Fruit fly (Drosophila melanogaster): ENCODE data around the gene MED11.

The MED11 gene

dm6 chr3L:18795056-18795841, 49.6 kb downstream of the MED11 start (continued):
- TF ChIP-seq Nf-YB (GFP tag; optimal IDR thresholded peaks at IDR 0.05) (peak; percentile 7), CG14710 (tag; optimal IDR thresholded peaks at IDR 0.05) (peak; percentile 17), CG8924 (tag; optimal IDR thresholded peaks at IDR 0.05) (peak; percentile 36), pho (GFP tag; optimal IDR thresholded peaks at IDR 0.05) (no peak), Antp (GFP tag; optimal IDR thresholded peaks at IDR 0.05) (no peak), CG10543 (GFP tag; optimal IDR thresholded peaks at IDR 0.05) (no peak), CG12391 (tag; optimal IDR thresholded peaks at IDR 0.05) (peak; percentile 59), CG1603 (tag; optimal IDR thresholded peaks at IDR 0.05) (no peak), CG17829 (tag; optimal IDR thresholded peaks at IDR 0.05) (peak; percentile 20), salm (tag; optimal IDR thresholded peaks at IDR 0.05) (peak; percentile 24), nau (GFP tag; optimal IDR thresholded peaks at IDR 0.05) (peak; percentile 12), gt (GFP tag; IDR thresholded peaks at IDR 0.05) (no peak), Hr51 (GFP tag; optimal IDR thresholded peaks at IDR 0.05) (peak in 1 of 2 experiments; percentile 72), Aef1 (GFP tag; IDR thresholded peaks at IDR 0.05) (0 out of 3 replicates have a peak, but pooled peaks have one; percentile 12), Hmx (GFP tag; optimal IDR thresholded peaks at IDR 0.05) (no peak), D19A (tag; optimal IDR thresholded peaks at IDR 0.05) (peak; percentile 18), CG10979 (tag; optimal IDR thresholded peaks at IDR 0.05) (peak; percentile 53), CG11504 (tag; optimal IDR thresholded peaks at IDR 0.05) (peak; percentile 79), CG11085 (GFP tag; IDR thresholded peaks at IDR 0.05) (no peak), ERR (GFP tag; optimal IDR thresholded peaks at IDR 0.05) (no peak), Camta (GFP tag; optimal IDR thresholded peaks at IDR 0.05) (no peak), CG7556 (GFP tag; optimal IDR thresholded peaks at IDR 0.05) (peak; percentile 61), fd64A (GFP tag; optimal IDR thresholded peaks at IDR 0.05) (no peak), so (GFP tag; IDR thresholded peaks at IDR 0.05) (0 out of 3 replicates have a peak, but pooled peaks have one; percentile 9), Taf1 (GFP tag; IDR thresholded peaks at IDR 0.05) (no peak), dmrt11E (tag; optimal IDR thresholded peaks at IDR 0.05) (peak; percentile 29), az2 (GFP tag; optimal IDR thresholded peaks at IDR 0.05) (peak; percentile 11), CG4730 (GFP tag; IDR thresholded peaks at IDR 0.05) (no peak), pnt (GFP tag; optimal IDR thresholded peaks at IDR 0.05) (no peak), CG14441 (GFP tag; IDR thresholded peaks at IDR 0.05) (peak; percentile 33; the same call in 1 of the 2 replicates), gem (tag; optimal IDR thresholded peaks at IDR 0.05) (peak; percentile 59), org-1 (GFP tag; optimal IDR thresholded peaks at IDR 0.05) (peak; percentile 30), HLH3B (GFP tag; IDR thresholded peaks at IDR 0.05) (0 out of 2 replicates have a peak, but pooled peaks have one; percentile 8), GATAe (GFP tag; conservative IDR thresholded peaks at IDR 0.05) (no peak), tup (GFP tag; optimal IDR thresholded peaks at IDR 0.05) (no peak), CG15269 (tag; optimal IDR thresholded peaks at IDR 0.05) (peak; percentile 34), seq (GFP tag; IDR thresholded peaks at IDR 0.05) (no peak), CG2678 (tag; optimal IDR thresholded peaks at IDR 0.05) (peak; percentile 58), Side (GFP tag; optimal IDR thresholded peaks at IDR 0.05) (no peak), CG11695 (GFP tag; IDR thresholded peaks at IDR 0.05) (0 out of 3 replicates have a peak, but pooled peaks have one; percentile 21), cato (GFP tag; optimal IDR thresholded peaks at IDR 0.05; ENCODE audit: borderline replicate concordance) (no peak), phol (tag; optimal IDR thresholded peaks at IDR 0.05) (peak; percentile 69), CG18262 (tag; optimal IDR thresholded peaks at IDR 0.05) (peak; percentile 69), Dip2 (GFP tag; IDR thresholded peaks at IDR 0.05) (no peak), CG6254 (GFP tag; optimal IDR thresholded peaks at IDR 0.05) (no peak), CG11093 (GFP tag; IDR thresholded peaks at IDR 0.05) (0 out of 3 replicates have a peak, but pooled peaks have one; percentile 17), ems (GFP tag; optimal IDR thresholded peaks at IDR 0.05) (no peak), Eip74EF (GFP tag; optimal IDR thresholded peaks at IDR 0.05) (peak in 1 of 2 experiments; percentile 56)
